Worm (Caenorhabditis elegans) whole organism, mixed stage, embryonic: ENCODE measurements around the gene gegf-1.
A peak's percentile ranks its signal among the peaks of the same experiment; 100 is the strongest.

Source experiments
- blmp-1 ChIP-seq: fragments of 150-350 bp; optimal IDR thresholded peaks from 2 replicates; lab custom pipeline; 2014; ENCODE audit warnings: missing biosample characterization, missing genetic modification characterization
- cnd-1 ChIP-seq: fragments of 200-800 bp; sonication (Bioruptor generic); optimal IDR thresholded peaks from 2 replicates; lab custom pipeline; 2018; ENCODE audit warnings: mild to moderate bottlenecking, missing genetic modification characterization, missing compliant biosample characterization
- elt-3 ChIP-seq: fragments of 150-350 bp; optimal IDR thresholded peaks from 2 replicates; lab custom pipeline; 2014; ENCODE audit warnings: missing biosample characterization, missing genetic modification characterization
- lin-13 ChIP-seq: fragments of 150-350 bp; optimal IDR thresholded peaks from 2 replicates; lab custom pipeline; 2014; ENCODE audit warnings: missing biosample characterization, missing genetic modification characterization
- lsy-2 ChIP-seq: fragments of 150-350 bp; optimal IDR thresholded peaks from 2 replicates; lab custom pipeline; 2014; ENCODE audit warnings: missing biosample characterization, missing genetic modification characterization
- nhr-28 ChIP-seq: fragments of 150-350 bp; optimal IDR thresholded peaks from 2 replicates; lab custom pipeline; 2014; ENCODE audit warnings: missing biosample characterization, missing genetic modification characterization
- nhr-76 ChIP-seq: sonication (generic microtip); optimal IDR thresholded peaks from 2 replicates; lab custom pipeline; 2017; ENCODE audit warnings: missing biosample characterization, missing genetic modification characterization
- snpc-4 ChIP-seq: fragments of 150-350 bp; optimal IDR thresholded peaks from 2 replicates; lab custom pipeline; 2014; ENCODE audit warnings: missing biosample characterization, missing genetic modification characterization
- sptf-1 ChIP-seq: sonication (generic microtip); optimal IDR thresholded peaks from 2 replicates; lab custom pipeline; 2017; ENCODE audit warnings: mild to moderate bottlenecking, missing genetic modification characterization, moderate library complexity, missing compliant biosample characterization
- ztf-11 ChIP-seq: fragments of 150-350 bp; optimal IDR thresholded peaks from 2 replicates; lab custom pipeline; 2014; ENCODE audit warnings: missing biosample characterization, missing genetic modification characterization

DNA sequence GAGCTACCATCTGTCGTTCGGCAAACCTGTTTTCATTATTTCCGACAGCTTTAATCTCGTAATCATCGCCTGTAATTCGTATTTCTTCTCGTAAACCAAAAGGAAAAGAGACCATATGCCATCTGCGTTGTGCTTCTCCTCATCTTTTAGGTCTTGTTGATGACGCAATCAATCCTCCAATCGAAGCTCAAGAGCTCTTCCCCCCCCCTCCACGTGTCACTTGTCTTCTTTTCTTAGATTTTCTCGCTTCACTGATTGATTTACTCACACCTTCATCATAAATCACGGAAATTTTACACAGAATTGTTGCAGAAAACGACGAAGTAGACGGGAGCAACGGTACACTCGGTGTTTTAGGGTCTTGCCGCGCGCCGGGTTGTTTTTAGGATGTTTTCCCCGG, 21.0 kb upstream of the gegf-1 start, which contains the start of gene tcl-2:
- TF ChIP-seq snpc-4 (tag; lab: Kevin White, UChicago): no peak
- TF ChIP-seq lsy-2: no peak
- TF ChIP-seq nhr-28 (tag; lab: Kevin White, UChicago): no peak
- TF ChIP-seq blmp-1 (tag; lab: Kevin White, UChicago): no peak
- TF ChIP-seq cnd-1 (tag; lab: Kevin White, UChicago): peak; percentile 49
- no peak for TF ChIP-seq sptf-1 (tag; lab: Kevin White, UChicago)
- TF ChIP-seq lin-13: no peak
- peak; percentile 26 for TF ChIP-seq ztf-11 (tag; lab: Kevin White, UChicago)
- TF ChIP-seq nhr-76 (tag; lab: Kevin White, UChicago): no peak
- no peak for TF ChIP-seq elt-3
